Worm (Caenorhabditis elegans): ENCODE data around the gene dat-1.

Gene dat-1

DNA sequence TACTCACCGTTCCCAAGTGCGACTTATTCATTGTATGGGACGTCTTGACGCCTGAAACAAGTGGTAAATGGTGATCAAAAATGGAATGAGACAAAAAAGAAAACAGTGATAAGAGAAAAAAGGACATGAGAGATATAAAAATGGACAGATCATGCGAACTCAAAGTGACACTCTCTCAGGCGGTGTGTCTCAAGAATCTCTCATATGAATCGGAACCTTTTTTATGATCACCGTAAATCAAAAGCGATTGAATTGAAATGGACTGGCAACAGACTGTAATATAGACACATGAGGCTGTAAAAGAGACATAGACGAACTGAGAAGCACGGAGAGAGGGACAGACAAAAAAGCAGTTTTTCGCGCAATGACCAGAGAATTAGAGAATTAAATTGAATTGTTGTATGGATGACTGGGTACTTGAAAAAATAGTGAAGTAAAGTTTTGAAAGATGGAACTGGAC is 26.3 kb downstream of the dat-1 start, which contains the start of gene clip-1 (continued):
- TF ChIP-seq gei-8 (GFP tag; optimal IDR thresholded peaks at IDR 0.05), result no peak
- no peak for TF ChIP-seq nhr-25 (tag; optimal IDR thresholded peaks at IDR 0.05; ENCODE audit: borderline replicate concordance, insufficient read depth)
- no peak for TF ChIP-seq ztf-11 (tag; optimal IDR thresholded peaks at IDR 0.05)
- TF ChIP-seq mdl-1 (tag; optimal IDR thresholded peaks at IDR 0.05), result peak in 1 of 2 experiments; percentile 56
- no peak for TF ChIP-seq F10B5.3 (tag; optimal IDR thresholded peaks at IDR 0.05)
- TF ChIP-seq lin-39 (tag; optimal IDR thresholded peaks at IDR 0.05), result no peak
- no peak for TF ChIP-seq T26A8.4 (GFP tag; IDR thresholded peaks at IDR 0.05)
- TF ChIP-seq nhr-237 (tag; optimal IDR thresholded peaks at IDR 0.05), result no peak
- no peak for TF ChIP-seq daf-19 (GFP tag; conservative IDR thresholded peaks at IDR 0.05)
- peak; percentile 85 for TF ChIP-seq hlh-30 (tag; optimal IDR thresholded peaks at IDR 0.05; ENCODE audit: insufficient read depth)
- TF ChIP-seq unc-39 (tag; optimal IDR thresholded peaks at IDR 0.05), result no peak
- no peak for TF ChIP-seq duxl-1 (tag; optimal IDR thresholded peaks at IDR 0.05; ENCODE audit: poor library complexity)
- TF ChIP-seq ceh-32 (tag; optimal IDR thresholded peaks at IDR 0.05; ENCODE audit: poor library complexity), result no peak
- peak; percentile 57 for TF ChIP-seq nhr-28 (tag; optimal IDR thresholded peaks at IDR 0.05)
- TF ChIP-seq mxl-2 (GFP tag; conservative IDR thresholded peaks at IDR 0.05), result no peak
- TF ChIP-seq zfp-3 (GFP tag; conservative IDR thresholded peaks at IDR 0.05), result no peak
- no peak for TF ChIP-seq dpl-1 (GFP tag; optimal IDR thresholded peaks at IDR 0.05)
- TF ChIP-seq egl-27 (tag; optimal IDR thresholded peaks at IDR 0.05), result no peak
- no peak for TF ChIP-seq F49E8.2 (tag; optimal IDR thresholded peaks at IDR 0.05; ENCODE audit: borderline replicate concordance)
- TF ChIP-seq rbr-2 (tag; optimal IDR thresholded peaks at IDR 0.05), result no peak
- peak; percentile 28 for TF ChIP-seq cey-2 (tag; optimal IDR thresholded peaks at IDR 0.05; ENCODE audit: borderline replicate concordance, insufficient read depth)
- TF ChIP-seq lin-15B (tag; optimal IDR thresholded peaks at IDR 0.05), result no peak
- TF ChIP-seq ama-1 (optimal IDR thresholded peaks at IDR 0.05), result no peak
- peak; percentile 9 for TF ChIP-seq mep-1 (tag; optimal IDR thresholded peaks at IDR 0.05)
- TF ChIP-seq lin-13 (GFP tag; optimal IDR thresholded peaks at IDR 0.05), result no peak
- TF ChIP-seq ZK337.2 (GFP tag; IDR thresholded peaks at IDR 0.05), result no peak
- TF ChIP-seq Y105C5A.15 (GFP tag; IDR thresholded peaks at IDR 0.05), result no peak
- peak; percentile 67 for TF ChIP-seq dmd-6 (GFP tag; IDR thresholded peaks at IDR 0.05)
- TF ChIP-seq zfp-2 (tag; optimal IDR thresholded peaks at IDR 0.05), result no peak
- TF ChIP-seq spr-1 (tag; optimal IDR thresholded peaks at IDR 0.05), result no peak
- TF ChIP-seq F44E2.7 (GFP tag; IDR thresholded peaks at IDR 0.05), result no peak
- TF ChIP-seq F37D6.2 (tag; optimal IDR thresholded peaks at IDR 0.05), result no peak
- TF ChIP-seq saeg-2 (GFP tag; IDR thresholded peaks at IDR 0.05), result no peak
- TF ChIP-seq nhr-41 (GFP tag; IDR thresholded peaks at IDR 0.05), result no peak
- peak in 1 of 2 experiments; percentile 34 for TF ChIP-seq lsy-2 (tag; optimal IDR thresholded peaks at IDR 0.05)
- no peak for TF ChIP-seq Y75B8A.6 (GFP tag; IDR thresholded peaks at IDR 0.05)
- no peak for TF ChIP-seq F26F4.8 (GFP tag; conservative IDR thresholded peaks at IDR 0.05)

ce11 chrIII:9270183-9270582 is 27.4 kb downstream of the dat-1 start:
- TF ChIP-seq mxl-3 (GFP tag; optimal IDR thresholded peaks at IDR 0.05), result peak; percentile 6
- no peak for TF ChIP-seq nhr-76 (tag; optimal IDR thresholded peaks at IDR 0.05)
- no peak for TF ChIP-seq attf-4 (tag; optimal IDR thresholded peaks at IDR 0.05)
- no peak for TF ChIP-seq D1046.2 (GFP tag; IDR thresholded peaks at IDR 0.05)
- TF ChIP-seq aha-1 (tag), result peak; percentile 88
- no peak for TF ChIP-seq skn-1 (tag; optimal IDR thresholded peaks at IDR 0.05)
- TF ChIP-seq hlh-11 (tag; optimal IDR thresholded peaks at IDR 0.05), result peak; percentile 19
- no peak for TF ChIP-seq hif-1 (tag; optimal IDR thresholded peaks at IDR 0.05)
